Worm (Caenorhabditis elegans): Measurements from ENCODE around the gene fbxb-14.

Gene fbxb-14

ce11 chrII:602969-603368, 20.4 kb upstream of the fbxb-14 start:
- TF ChIP-seq tbx-8 (GFP tag; optimal IDR thresholded peaks at IDR 0.05) (no peak), nhr-2 (tag; optimal IDR thresholded peaks at IDR 0.05) (no peak), lin-32 (GFP tag; optimal IDR thresholded peaks at IDR 0.05) (no peak), pha-4 (tag; optimal IDR thresholded peaks at IDR 0.05) (no peak), hlh-1 (tag; optimal IDR thresholded peaks at IDR 0.05) (peak; percentile 90), unc-39 (tag; optimal IDR thresholded peaks at IDR 0.05) (no peak), ham-2 (GFP tag; optimal IDR thresholded peaks at IDR 0.05) (no peak), blmp-1 (tag; optimal IDR thresholded peaks at IDR 0.05) (no peak), sem-2 (GFP tag; optimal IDR thresholded peaks at IDR 0.05) (no peak), snpc-4 (tag; optimal IDR thresholded peaks at IDR 0.05) (no peak), nhr-28 (tag; optimal IDR thresholded peaks at IDR 0.05) (no peak), cnd-1 (tag; optimal IDR thresholded peaks at IDR 0.05) (no peak), zip-8 (tag; optimal IDR thresholded peaks at IDR 0.05) (no peak), ztf-11 (tag; optimal IDR thresholded peaks at IDR 0.05) (no peak), nhr-237 (tag; optimal IDR thresholded peaks at IDR 0.05) (no peak), ces-1 (GFP tag; optimal IDR thresholded peaks at IDR 0.05) (peak; percentile 76), lin-13 (tag; optimal IDR thresholded peaks at IDR 0.05) (no peak), ceh-43 (GFP tag; optimal IDR thresholded peaks at IDR 0.05) (no peak), nhr-12 (tag; optimal IDR thresholded peaks at IDR 0.05) (no peak), unc-62 (GFP tag; optimal IDR thresholded peaks at IDR 0.05) (peak; percentile 95), elt-1 (tag; optimal IDR thresholded peaks at IDR 0.05; ENCODE audit: borderline replicate concordance, insufficient read depth) (no peak), ceh-39 (tag; optimal IDR thresholded peaks at IDR 0.05) (no peak), elt-3 (tag; optimal IDR thresholded peaks at IDR 0.05) (no peak), M03D4.4 (tag; optimal IDR thresholded peaks at IDR 0.05) (no peak), mls-2 (tag; optimal IDR thresholded peaks at IDR 0.05) (no peak), bed-3 (GFP tag; optimal IDR thresholded peaks at IDR 0.05) (no peak), ceh-83 (GFP tag; optimal IDR thresholded peaks at IDR 0.05) (no peak), lsy-2 (tag; optimal IDR thresholded peaks at IDR 0.05) (peak; percentile 1), unc-120 (tag; optimal IDR thresholded peaks at IDR 0.05; ENCODE audit: poor library complexity, severe bottlenecking) (peak; percentile 3), nhr-76 (tag; optimal IDR thresholded peaks at IDR 0.05) (no peak), mab-5 (tag; optimal IDR thresholded peaks at IDR 0.05) (peak; percentile 79)

ce11 chrII:602020-602419, 19.5 kb upstream of the fbxb-14 start, which contains the start of gene nhl-3:
Gene nhl-3 (minus strand): TSS chrII:602120.
- TF ChIP-seq nhr-237 (tag; optimal IDR thresholded peaks at IDR 0.05): no peak
- no peak for TF ChIP-seq unc-39 (tag; optimal IDR thresholded peaks at IDR 0.05)
- no peak for TF ChIP-seq ceh-39 (tag; optimal IDR thresholded peaks at IDR 0.05)
- no peak for TF ChIP-seq sem-2 (GFP tag; optimal IDR thresholded peaks at IDR 0.05)
- TF ChIP-seq lin-32 (GFP tag; optimal IDR thresholded peaks at IDR 0.05): no peak
- no peak for TF ChIP-seq ceh-83 (GFP tag; optimal IDR thresholded peaks at IDR 0.05)
- no peak for TF ChIP-seq nhr-12 (tag; optimal IDR thresholded peaks at IDR 0.05)
- no peak for TF ChIP-seq M03D4.4 (tag; optimal IDR thresholded peaks at IDR 0.05)
- TF ChIP-seq pha-4 (tag; optimal IDR thresholded peaks at IDR 0.05): no peak
- no peak for TF ChIP-seq sptf-1 (tag; optimal IDR thresholded peaks at IDR 0.05)
- no peak for TF ChIP-seq ceh-43 (GFP tag; optimal IDR thresholded peaks at IDR 0.05)
- no peak for TF ChIP-seq nhr-28 (tag; optimal IDR thresholded peaks at IDR 0.05)
- TF ChIP-seq flh-1 (GFP tag; optimal IDR thresholded peaks at IDR 0.05): no peak
- no peak for TF ChIP-seq lsy-2 (tag; optimal IDR thresholded peaks at IDR 0.05)
- TF ChIP-seq unc-62 (GFP tag; optimal IDR thresholded peaks at IDR 0.05): no peak
- no peak for TF ChIP-seq ces-1 (GFP tag; optimal IDR thresholded peaks at IDR 0.05)

- peak; percentile 51 for TF ChIP-seq pha-4 (tag; optimal IDR thresholded peaks at IDR 0.05)
- no peak for TF ChIP-seq sem-2 (GFP tag; optimal IDR thresholded peaks at IDR 0.05)
- TF ChIP-seq elt-1 (tag; optimal IDR thresholded peaks at IDR 0.05; ENCODE audit: borderline replicate concordance, insufficient read depth): no peak
- TF ChIP-seq nhr-76 (tag; optimal IDR thresholded peaks at IDR 0.05): no peak
- TF ChIP-seq blmp-1 (tag; optimal IDR thresholded peaks at IDR 0.05): no peak
- no peak for TF ChIP-seq zip-8 (tag; optimal IDR thresholded peaks at IDR 0.05)
- TF ChIP-seq ceh-43 (GFP tag; optimal IDR thresholded peaks at IDR 0.05): no peak
- no peak for TF ChIP-seq tbx-8 (GFP tag; optimal IDR thresholded peaks at IDR 0.05)
- TF ChIP-seq ces-1 (GFP tag; optimal IDR thresholded peaks at IDR 0.05): peak; percentile 32
Observed at ce11 chrII:601305-601704, 18.8 kb upstream of the fbxb-14 start.

ce11 chrII:596702-597101, 14.2 kb upstream of the fbxb-14 start:
- TF ChIP-seq hlh-1 (tag; optimal IDR thresholded peaks at IDR 0.05) (no peak), lin-13 (tag; optimal IDR thresholded peaks at IDR 0.05) (no peak), ztf-11 (tag; optimal IDR thresholded peaks at IDR 0.05) (no peak), blmp-1 (tag; optimal IDR thresholded peaks at IDR 0.05) (no peak), unc-39 (tag; optimal IDR thresholded peaks at IDR 0.05) (no peak), ceh-39 (tag; optimal IDR thresholded peaks at IDR 0.05) (no peak), lsy-2 (tag; optimal IDR thresholded peaks at IDR 0.05) (no peak), cnd-1 (tag; optimal IDR thresholded peaks at IDR 0.05) (no peak), ces-1 (GFP tag; optimal IDR thresholded peaks at IDR 0.05) (no peak), unc-120 (tag; optimal IDR thresholded peaks at IDR 0.05; ENCODE audit: poor library complexity, severe bottlenecking) (no peak), tbx-8 (GFP tag; optimal IDR thresholded peaks at IDR 0.05) (no peak), mep-1 (tag; optimal IDR thresholded peaks at IDR 0.05) (no peak), snpc-4 (tag; optimal IDR thresholded peaks at IDR 0.05) (no peak), nhr-237 (tag; optimal IDR thresholded peaks at IDR 0.05) (no peak), lin-32 (GFP tag; optimal IDR thresholded peaks at IDR 0.05) (no peak), nhr-12 (tag; optimal IDR thresholded peaks at IDR 0.05) (no peak), unc-62 (GFP tag; optimal IDR thresholded peaks at IDR 0.05) (no peak), flh-1 (GFP tag; optimal IDR thresholded peaks at IDR 0.05) (no peak)

Measured in whole organism, mixed stage, embryonic.